Fruit fly (Drosophila melanogaster): Measurements from ENCODE around the gene lectin-22C.
A peak's percentile ranks its signal among the peaks of the same experiment; 100 is the strongest.

lectin-22C gene

DNA sequence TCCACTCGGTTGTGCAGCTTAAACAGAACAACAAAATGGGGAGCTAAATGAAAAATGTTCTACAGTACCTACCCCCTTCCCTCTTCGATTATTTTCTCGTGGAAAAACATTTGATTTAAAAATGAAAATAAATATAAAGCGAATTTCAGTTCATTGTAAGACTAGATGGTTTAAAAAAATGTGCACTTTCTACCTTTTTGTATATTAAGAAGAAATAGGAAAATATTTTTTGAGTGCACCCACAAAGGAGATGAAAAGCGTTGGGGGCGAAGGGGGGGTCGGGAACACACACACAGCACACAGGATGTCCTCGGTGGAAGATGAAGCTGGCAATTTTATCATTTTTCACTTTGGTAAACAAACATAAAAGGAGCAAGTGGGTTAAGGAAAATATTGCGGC is 14.2 kb downstream of the lectin-22C start:
- TF ChIP-seq Pif1A (GFP tag; optimal IDR thresholded peaks at IDR 0.05) (no peak), CG10348 (GFP tag; IDR thresholded peaks at IDR 0.05) (no peak), CG32121 (GFP tag; IDR thresholded peaks at IDR 0.05) (no peak), D1 (tag; optimal IDR thresholded peaks at IDR 0.05) (no peak), fd96Ca (GFP tag; IDR thresholded peaks at IDR 0.05) (no peak), CG15710 (tag; optimal IDR thresholded peaks at IDR 0.05) (no peak), EcR (GFP tag; optimal IDR thresholded peaks at IDR 0.05) (no peak), gl (tag; optimal IDR thresholded peaks at IDR 0.05) (no peak), CG8159 (tag; optimal IDR thresholded peaks at IDR 0.05) (no peak), CG12605 (GFP tag; IDR thresholded peaks at IDR 0.05) (no peak), CG17806 (tag; optimal IDR thresholded peaks at IDR 0.05) (no peak)

dm6 chr2L:2015204-2015603 is 21.9 kb downstream of the lectin-22C start:
- TF ChIP-seq CG34367 (tag; optimal IDR thresholded peaks at IDR 0.05) (no peak), rn (GFP tag; IDR thresholded peaks at IDR 0.05) (no peak), CG14655 (GFP tag; optimal IDR thresholded peaks at IDR 0.05) (no peak), CG13204 (GFP tag; optimal IDR thresholded peaks at IDR 0.05) (no peak)

DNA sequence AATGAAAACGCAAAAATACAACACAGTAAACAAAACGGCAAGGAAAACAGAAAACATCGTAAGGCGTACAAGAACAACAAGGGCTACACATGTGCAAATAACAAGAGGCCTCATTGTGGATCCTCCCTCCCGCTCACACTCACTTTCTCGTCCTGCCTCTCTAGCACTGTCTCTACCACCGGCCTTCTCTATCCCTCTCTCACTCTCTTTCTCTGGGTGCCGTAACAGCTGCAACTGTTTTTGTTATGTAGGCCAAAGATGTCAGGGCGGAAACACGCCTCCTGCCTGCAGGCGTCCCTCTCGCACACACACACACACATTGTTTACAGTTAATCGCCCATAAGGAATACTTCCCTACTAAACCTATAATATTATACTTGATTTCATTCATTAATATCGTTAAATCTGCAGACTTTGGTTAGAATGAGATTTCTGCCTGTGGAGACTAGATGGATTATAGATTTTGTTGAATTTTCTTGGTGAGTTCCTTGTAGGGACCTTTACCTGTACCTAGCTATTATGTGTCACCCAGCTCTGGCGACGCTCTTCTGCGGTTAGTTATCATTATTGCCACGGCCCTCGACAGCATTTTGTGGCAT is 23.1 kb downstream of the lectin-22C start:
- peak; percentile 41; the same call in 1 of the 3 replicates for TF ChIP-seq CG4496 (GFP tag; IDR thresholded peaks at IDR 0.05)
- TF ChIP-seq CG8159 (tag; optimal IDR thresholded peaks at IDR 0.05): peak; percentile 13
- TF ChIP-seq CG10348 (GFP tag; IDR thresholded peaks at IDR 0.05): no peak
- no peak for TF ChIP-seq CG9948 (tag; optimal IDR thresholded peaks at IDR 0.05)
- peak; percentile 10 for TF ChIP-seq CG15710 (tag; optimal IDR thresholded peaks at IDR 0.05)

dm6 chr2L:2013057-2013456 is 24.0 kb downstream of the lectin-22C start:
- TF ChIP-seq CG14655 (GFP tag; optimal IDR thresholded peaks at IDR 0.05) (no peak), CG8301 (tag; optimal IDR thresholded peaks at IDR 0.05) (no peak), Pif1B (GFP tag; optimal IDR thresholded peaks at IDR 0.05) (no peak), CG34367 (tag; optimal IDR thresholded peaks at IDR 0.05) (no peak), fd96Ca (GFP tag; IDR thresholded peaks at IDR 0.05) (no peak), CG13204 (GFP tag; optimal IDR thresholded peaks at IDR 0.05) (no peak), CG17806 (tag; optimal IDR thresholded peaks at IDR 0.05) (no peak), CG12605 (GFP tag; IDR thresholded peaks at IDR 0.05) (no peak), CG9948 (tag; optimal IDR thresholded peaks at IDR 0.05) (no peak), Snoo (tag; optimal IDR thresholded peaks at IDR 0.05) (no peak), Pif1A (GFP tag; optimal IDR thresholded peaks at IDR 0.05) (no peak), CG15710 (tag; optimal IDR thresholded peaks at IDR 0.05) (no peak), rn (GFP tag; IDR thresholded peaks at IDR 0.05) (no peak), CG10348 (GFP tag; IDR thresholded peaks at IDR 0.05) (no peak)

- TF ChIP-seq CG12605 (GFP tag; IDR thresholded peaks at IDR 0.05): no peak
- TF ChIP-seq CG13204 (GFP tag; optimal IDR thresholded peaks at IDR 0.05): no peak
- no peak for TF ChIP-seq CG4496 (GFP tag; IDR thresholded peaks at IDR 0.05)
- TF ChIP-seq D1 (tag; optimal IDR thresholded peaks at IDR 0.05): no peak
- TF ChIP-seq CG15710 (tag; optimal IDR thresholded peaks at IDR 0.05): no peak
- no peak for TF ChIP-seq CG8159 (tag; optimal IDR thresholded peaks at IDR 0.05)
- TF ChIP-seq EcR (GFP tag; optimal IDR thresholded peaks at IDR 0.05): no peak
These were observed 25.6 kb downstream of the lectin-22C start for dm6 chr2L:2011430-2011829.

dm6 chr2L:2010335-2011061 is 26.6 kb downstream of the lectin-22C start:
- TF ChIP-seq CG10348 (GFP tag; IDR thresholded peaks at IDR 0.05): no peak

dm6 chr2L:2008980-2009954 is 27.8 kb downstream of the lectin-22C start, which contains the start of gene CG4238:
CG4238 (plus strand) TSS chr2L:2009859.
- TF ChIP-seq CG34367 (tag; optimal IDR thresholded peaks at IDR 0.05) (no peak), D1 (tag; optimal IDR thresholded peaks at IDR 0.05) (peak; percentile 9)

Measured in whole organism, pupa.